Worm (Caenorhabditis elegans) whole organism, late embryonic: ENCODE results near the gene srd-40.

Source experiments
- C08G9.2 ChIP-seq: sonication (generic microtip); optimal IDR thresholded peaks from 2 replicates; lab custom pipeline; 2016; ENCODE audit warnings: mild to moderate bottlenecking, missing genetic modification characterization, moderate library complexity, missing compliant biosample characterization
- K02D7.2 ChIP-seq: sonication (generic microtip); optimal IDR thresholded peaks from 2 replicates; lab custom pipeline; 2017; ENCODE audit warnings: mild to moderate bottlenecking, missing genetic modification characterization, missing compliant biosample characterization
- Y22D7AL.16 ChIP-seq: sonication (generic microtip); optimal IDR thresholded peaks from 2 replicates; lab custom pipeline; 2016; ENCODE audit warnings: missing genetic modification characterization, missing compliant biosample characterization
- ahr-1 ChIP-seq: sonication (generic microtip); optimal IDR thresholded peaks from 2 replicates; lab custom pipeline; 2016; ENCODE audit warnings: missing genetic modification characterization, missing compliant biosample characterization
- ceh-18 ChIP-seq: sonication (generic microtip); optimal IDR thresholded peaks from 2 replicates; lab custom pipeline; 2016; ENCODE audit warnings: missing genetic modification characterization, missing compliant biosample characterization
- ceh-19 ChIP-seq: fragments of 200-800 bp; sonication (Bioruptor generic); optimal IDR thresholded peaks from 2 replicates; lab custom pipeline; 2018; ENCODE audit warnings: mild to moderate bottlenecking, missing genetic modification characterization, missing compliant biosample characterization
- ceh-2 ChIP-seq: sonication (generic microtip); optimal IDR thresholded peaks from 2 replicates; lab custom pipeline; 2016; ENCODE audit warnings: missing genotype, missing genetic modification characterization, missing compliant biosample characterization
- ceh-24 ChIP-seq: sonication (generic microtip); optimal IDR thresholded peaks from 2 replicates; lab custom pipeline; 2016; ENCODE audit warnings: mild to moderate bottlenecking, missing genetic modification characterization, missing compliant biosample characterization
- ceh-34 ChIP-seq: sonication (generic microtip); optimal IDR thresholded peaks from 2 replicates; lab custom pipeline; 2016; ENCODE audit warnings: mild to moderate bottlenecking, missing genetic modification characterization, missing compliant biosample characterization
- ceh-6 ChIP-seq: fragments of 200-800 bp; sonication (Bioruptor generic); optimal IDR thresholded peaks from 2 replicates; lab custom pipeline; 2018; ENCODE audit warnings: mild to moderate bottlenecking, missing genetic modification characterization, missing compliant biosample characterization
- ceh-9 ChIP-seq: sonication (generic microtip); optimal IDR thresholded peaks from 2 replicates; lab custom pipeline; 2016; ENCODE audit warnings: mild to moderate bottlenecking, missing genetic modification characterization, inconsistent platforms, missing compliant biosample characterization
- che-1 ChIP-seq: sonication (generic microtip); optimal IDR thresholded peaks from 2 replicates; lab custom pipeline; 2016; ENCODE audit warnings: mild to moderate bottlenecking, missing genetic modification characterization, missing compliant biosample characterization
- ets-4 ChIP-seq: sonication (generic microtip); optimal IDR thresholded peaks from 2 replicates; lab custom pipeline; 2016; ENCODE audit warnings: missing genetic modification characterization, missing compliant biosample characterization
- eyg-1 ChIP-seq: sonication (generic microtip); optimal IDR thresholded peaks from 2 replicates; lab custom pipeline; 2016; ENCODE audit warnings: missing genotype, missing genetic modification characterization, missing compliant biosample characterization
- fax-1 ChIP-seq: sonication (generic microtip); optimal IDR thresholded peaks from 2 replicates; lab custom pipeline; 2016; ENCODE audit warnings: missing genotype, missing genetic modification characterization, missing compliant biosample characterization
- hlh-13 ChIP-seq: fragments of 200-800 bp; sonication (Bioruptor generic); optimal IDR thresholded peaks from 2 replicates; lab custom pipeline; 2018; ENCODE audit warnings: mild to moderate bottlenecking, missing genetic modification characterization, missing compliant biosample characterization
- hlh-30 ChIP-seq: sonication (generic microtip); optimal IDR thresholded peaks from 2 replicates; lab custom pipeline; 2017; ENCODE audit warnings: antibody characterized with exemption, missing genetic modification characterization, missing compliant biosample characterization; ENCODE audit not compliant: insufficient read depth
- hlh-6 ChIP-seq: sonication (generic microtip); optimal IDR thresholded peaks from 2 replicates; lab custom pipeline; 2016; ENCODE audit warnings: missing genotype, missing genetic modification characterization, missing compliant biosample characterization
- hlh-8 ChIP-seq: sonication (generic microtip); optimal IDR thresholded peaks from 2 replicates; lab custom pipeline; 2016; ENCODE audit warnings: missing genotype, missing genetic modification characterization, missing compliant biosample characterization
- lim-6 ChIP-seq: sonication (generic microtip); optimal IDR thresholded peaks from 2 replicates; lab custom pipeline; 2016; ENCODE audit warnings: missing genetic modification characterization, missing compliant biosample characterization
- madf-2 ChIP-seq: sonication (generic microtip); optimal IDR thresholded peaks from 2 replicates; lab custom pipeline; 2017; ENCODE audit warnings: missing genetic modification characterization, missing compliant biosample characterization
- nhr-11 ChIP-seq: fragments of 150-350 bp; optimal IDR thresholded peaks from 2 replicates; lab custom pipeline; 2014; ENCODE audit warnings: missing biosample characterization, missing genetic modification characterization
- odd-2 ChIP-seq: sonication (generic microtip); optimal IDR thresholded peaks from 2 replicates; lab custom pipeline; 2017; ENCODE audit warnings: antibody characterized with exemption, mild to moderate bottlenecking, missing genetic modification characterization, missing compliant biosample characterization
- pag-3 ChIP-seq: sonication (generic microtip); optimal IDR thresholded peaks from 2 replicates; lab custom pipeline; 2016; ENCODE audit warnings: missing compliant biosample characterization, missing genetic modification characterization, borderline replicate concordance
- pat-9 ChIP-seq: fragments of 200-800 bp; sonication (Bioruptor generic); optimal IDR thresholded peaks from 2 replicates; lab custom pipeline; 2018; ENCODE audit warnings: mild to moderate bottlenecking, missing genetic modification characterization, moderate library complexity, missing compliant biosample characterization
- pha-2 ChIP-seq: sonication (generic microtip); optimal IDR thresholded peaks from 2 replicates; lab custom pipeline; 2017; ENCODE audit warnings: mild to moderate bottlenecking, missing genetic modification characterization, missing compliant biosample characterization
- pha-4 ChIP-seq: fragments of 150-350 bp; optimal IDR thresholded peaks from 2 replicates; lab custom pipeline; 2018; ENCODE audit warnings: missing biosample characterization, missing genetic modification reagents, missing genetic modification characterization
- pqm-1 ChIP-seq: sonication (generic microtip); optimal IDR thresholded peaks from 2 replicates; lab custom pipeline; 2016; ENCODE audit warnings: missing genetic modification characterization, missing compliant biosample characterization
- rnt-1 ChIP-seq: sonication (generic microtip); optimal IDR thresholded peaks from 2 replicates; lab custom pipeline; 2016; ENCODE audit warnings: missing genetic modification characterization, missing compliant biosample characterization
- sox-2 ChIP-seq: fragments of 200-800 bp; sonication (Bioruptor generic); IDR thresholded peaks from 2 replicates; pipeline ENCODE4 v1.3.6; 2022; ENCODE audit warnings: missing genetic modification reagents, missing genetic modification characterization, missing compliant biosample characterization
- syd-9 ChIP-seq: sonication (generic microtip); optimal IDR thresholded peaks from 2 replicates; lab custom pipeline; 2016; ENCODE audit warnings: mild to moderate bottlenecking, missing genetic modification characterization, moderate library complexity, missing compliant biosample characterization
- tbx-7 ChIP-seq: sonication (generic microtip); optimal IDR thresholded peaks from 2 replicates; lab custom pipeline; 2016; ENCODE audit warnings: missing genotype, missing genetic modification characterization, missing compliant biosample characterization
- unc-42 ChIP-seq: sonication (generic microtip); optimal IDR thresholded peaks from 2 replicates; lab custom pipeline; 2016; ENCODE audit warnings: missing genotype, missing genetic modification characterization, missing compliant biosample characterization
- unc-55 ChIP-seq: sonication (generic microtip); optimal IDR thresholded peaks from 2 replicates; lab custom pipeline; 2017; ENCODE audit warnings: missing biosample characterization, missing genetic modification reagents, missing genetic modification characterization
- zip-5 ChIP-seq: sonication (generic microtip); optimal IDR thresholded peaks from 2 replicates; lab custom pipeline; 2016; ENCODE audit warnings: missing genetic modification characterization, missing compliant biosample characterization

srd-40 gene

ce11 chrX:12290539-12290938 is 33.0 kb upstream of the srd-40 start, which contains the start of gene C04B4.4:
C04B4.4 (plus strand) TSS chrX:12290839.
- no peak for TF ChIP-seq ceh-2 (tag; lab: Kevin White, UChicago)

- TF ChIP-seq pat-9, result no peak
- TF ChIP-seq K02D7.2, result no peak
- no peak for TF ChIP-seq odd-2
- no peak for TF ChIP-seq C08G9.2 (tag; lab: Kevin White, UChicago)
- TF ChIP-seq ceh-9, result no peak
- no peak for TF ChIP-seq ceh-19 (GFP tag; lab: Kevin White, UChicago)
- no peak for TF ChIP-seq pag-3 (tag; lab: Kevin White, UChicago)
- no peak for TF ChIP-seq unc-42 (tag; lab: Kevin White, UChicago)
- TF ChIP-seq Y22D7AL.16, result no peak
- no peak for TF ChIP-seq madf-2 (tag; lab: Kevin White, UChicago)
- no peak for TF ChIP-seq ceh-34 (tag; lab: Kevin White, UChicago)
- no peak for TF ChIP-seq pqm-1 (tag; lab: Kevin White, UChicago)
- no peak for TF ChIP-seq che-1
- no peak for TF ChIP-seq hlh-13 (GFP tag; lab: Kevin White, UChicago)
- no peak for TF ChIP-seq pha-4
- TF ChIP-seq, all 69 proteins: peak for 0
Measured at ce11 chrX:12294263-12294662, 29.3 kb upstream of the srd-40 start, which contains the start of gene W06D11.1. W06D11.1 (plus strand) TSS chrX:12294563.

ce11 chrX:12296392-12296791 is 27.1 kb upstream of the srd-40 start, which contains the start of gene W06D11.2:
W06D11.2 (minus strand) TSS chrX:12296730.
- no peak for TF ChIP-seq rnt-1 (tag; lab: Kevin White, UChicago)
- no peak for TF ChIP-seq sox-2
- no peak for TF ChIP-seq tbx-7 (tag; lab: Kevin White, UChicago)
- no peak for TF ChIP-seq syd-9 (tag; lab: Kevin White, UChicago)
- no peak for TF ChIP-seq zip-5 (tag; lab: Kevin White, UChicago)
- no peak for TF ChIP-seq ceh-34 (tag; lab: Kevin White, UChicago)
- TF ChIP-seq C08G9.2 (tag; lab: Kevin White, UChicago), result no peak
- TF ChIP-seq pha-4, result no peak

ce11 chrX:12298324-12298723 is 25.2 kb upstream of the srd-40 start, which contains the start of gene W06D11.3:
W06D11.3 (plus strand) TSS chrX:12298683.
- no peak for TF ChIP-seq sox-2
- TF ChIP-seq Y22D7AL.16, result no peak
- TF ChIP-seq ceh-6 (GFP tag; lab: Kevin White, UChicago), result no peak
- TF ChIP-seq pha-2 (tag; lab: Kevin White, UChicago), result no peak
- TF ChIP-seq ceh-24 (tag; lab: Kevin White, UChicago), result no peak
- TF ChIP-seq hlh-6 (tag; lab: Kevin White, UChicago), result no peak
- no peak for TF ChIP-seq tbx-7 (tag; lab: Kevin White, UChicago)
- no peak for TF ChIP-seq ets-4 (tag; lab: Kevin White, UChicago)
- no peak for TF ChIP-seq hlh-30 (tag; lab: Kevin White, UChicago)
- TF ChIP-seq pqm-1 (tag; lab: Kevin White, UChicago), result no peak
- TF ChIP-seq ahr-1 (tag; lab: Kevin White, UChicago), result no peak
- TF ChIP-seq eyg-1 (tag; lab: Kevin White, UChicago), result no peak
- TF ChIP-seq fax-1, result no peak
- no peak for TF ChIP-seq lim-6 (tag; lab: Kevin White, UChicago)
- no peak for TF ChIP-seq hlh-8 (tag; lab: Kevin White, UChicago)
- no peak for TF ChIP-seq ceh-2 (tag; lab: Kevin White, UChicago)
- no peak for TF ChIP-seq nhr-11 (tag; lab: Kevin White, UChicago)
- TF ChIP-seq hlh-13 (GFP tag; lab: Kevin White, UChicago), result no peak
- TF ChIP-seq, all 69 proteins: peak for 0

- TF ChIP-seq pag-3 (tag; lab: Kevin White, UChicago) (no peak), hlh-8 (tag; lab: Kevin White, UChicago) (no peak), ceh-18 (tag; lab: Kevin White, UChicago) (no peak), lim-6 (tag; lab: Kevin White, UChicago) (no peak), pat-9 (no peak), unc-55 (GFP tag; lab: Kevin White, UChicago) (no peak), hlh-13 (GFP tag; lab: Kevin White, UChicago) (no peak), tbx-7 (tag; lab: Kevin White, UChicago) (no peak)
Measured at ce11 chrX:12299834-12300233, 23.7 kb upstream of the srd-40 start, which contains the start of gene W06D11.5. W06D11.5 (plus strand) TSS chrX:12300134.
